Fruit fly (Drosophila melanogaster) whole organism, embryonic: Measurements from ENCODE around the gene CG13898.
A peak's percentile ranks its signal among the peaks of the same experiment; 100 is the strongest.

Experiments
- Aef1 ChIP-seq: fragments of 200-800 bp; sonication (Bioruptor generic); IDR thresholded peaks from 3 replicates; pipeline ENCODE4 v1.3.6; 2022; ENCODE audit warnings: missing biosample characterization, missing genetic modification characterization
- Atf3 ChIP-seq: fragments of 200-800 bp; sonication (Bioruptor generic); optimal IDR thresholded peaks from 3 replicates; lab custom pipeline; 2016; ENCODE audit warnings: missing biosample characterization, missing genetic modification characterization
- Atf6 ChIP-seq: fragments of 200-800 bp; sonication (Bioruptor generic); IDR thresholded peaks from 2 replicates; pipeline ENCODE4 v1.3.6; 2022; ENCODE audit warnings: missing biosample characterization, missing genetic modification characterization
- CG10274 ChIP-seq: fragments of 200-800 bp; sonication (Bioruptor generic); optimal IDR thresholded peaks from 3 replicates; lab custom pipeline; 2017; ENCODE audit warnings: missing biosample characterization, mild to moderate bottlenecking, missing genetic modification characterization
- CG11504 ChIP-seq: fragments of 200-800 bp; sonication (Bioruptor generic); optimal IDR thresholded peaks from 3 replicates; lab custom pipeline; 2019; ENCODE audit warnings: missing biosample characterization, mild to moderate bottlenecking, missing genetic modification characterization, moderate library complexity
- CG11723 ChIP-seq: fragments of 200-800 bp; sonication (Bioruptor generic); optimal IDR thresholded peaks from 2 replicates; lab custom pipeline; 2017; ENCODE audit warnings: missing biosample characterization, mild to moderate bottlenecking, missing genetic modification characterization
- CG12299 ChIP-seq: fragments of 200-800 bp; sonication (Bioruptor generic); optimal IDR thresholded peaks from 2 replicates; lab custom pipeline; 2018; ENCODE audit warnings: missing biosample characterization, mild to moderate bottlenecking, missing genetic modification characterization
- CG12942 ChIP-seq: fragments of 200-800 bp; sonication (Bioruptor generic); optimal IDR thresholded peaks from 3 replicates; lab custom pipeline; 2016; ENCODE audit warnings: missing biosample characterization, missing genetic modification characterization
- CG13424 ChIP-seq: fragments of 200-800 bp; sonication (Bioruptor generic); optimal IDR thresholded peaks from 2 replicates; lab custom pipeline; 2019; ENCODE audit warnings: missing biosample characterization, mild to moderate bottlenecking, missing genetic modification characterization, moderate library complexity
- CG13894 ChIP-seq: fragments of 200-800 bp; sonication (Bioruptor generic); optimal IDR thresholded peaks from 3 replicates; lab custom pipeline; 2018; ENCODE audit warnings: missing biosample characterization, mild to moderate bottlenecking, missing genetic modification characterization, moderate library complexity
- CG1603 ChIP-seq: fragments of 200-800 bp; sonication (Bioruptor generic); optimal IDR thresholded peaks from 2 replicates; lab custom pipeline; 2019; ENCODE audit warnings: missing biosample characterization, mild to moderate bottlenecking, missing genetic modification characterization, moderate library complexity
- CG16813 ChIP-seq: fragments of 200-800 bp; sonication (Bioruptor generic); IDR thresholded peaks from 3 replicates; pipeline ENCODE4 v1.3.6; 2022; ENCODE audit warnings: missing biosample characterization, missing genetic modification characterization; ENCODE audit not compliant: partially characterized antibody
- CG18619 ChIP-seq: fragments of 200-800 bp; sonication (Bioruptor generic); optimal IDR thresholded peaks from 3 replicates; lab custom pipeline; 2017; ENCODE audit warnings: missing biosample characterization, mild to moderate bottlenecking, missing genetic modification characterization
- CG34422 ChIP-seq: fragments of 200-800 bp; sonication (Bioruptor generic); IDR thresholded peaks from 3 replicates; pipeline ENCODE4 v1.3.6; 2022; ENCODE audit warnings: missing biosample characterization, missing genetic modification characterization
- CG3995 ChIP-seq: fragments of 200-800 bp; sonication (Bioruptor generic); optimal IDR thresholded peaks from 3 replicates; lab custom pipeline; 2016; ENCODE audit warnings: missing biosample characterization, missing genetic modification characterization
- CG4360 ChIP-seq: fragments of 200-800 bp; sonication (Bioruptor generic); IDR thresholded peaks from 2 replicates; pipeline ENCODE4 v1.3.6; 2022; ENCODE audit warnings: missing biosample characterization, missing genetic modification characterization
- CG4617 ChIP-seq: fragments of 200-800 bp; sonication (Bioruptor generic); optimal IDR thresholded peaks from 3 replicates; lab custom pipeline; 2016; ENCODE audit warnings: missing biosample characterization, missing genetic modification characterization, borderline replicate concordance
- CG6689 ChIP-seq: fragments of 200-800 bp; sonication (Bioruptor generic); IDR thresholded peaks from 2 replicates; pipeline ENCODE4 v1.3.6; 2022; ENCODE audit warnings: missing biosample characterization, missing genetic modification characterization
- CG7928 ChIP-seq: fragments of 200-800 bp; sonication (Bioruptor generic); optimal IDR thresholded peaks from 2 replicates; lab custom pipeline; 2017; ENCODE audit warnings: missing biosample characterization, mild to moderate bottlenecking, missing genetic modification characterization
- CG8478 ChIP-seq: fragments of >200 bp; optimal IDR thresholded peaks from 2 replicates; lab custom pipeline; 2018
- CkIIα-i1 ChIP-seq: fragments of 200-800 bp; sonication (Bioruptor generic); IDR thresholded peaks from 2 replicates; pipeline ENCODE4 v1.3.6; 2022; ENCODE audit warnings: missing biosample characterization, missing genetic modification characterization
- D ChIP-seq, 2 experiments: fragments of 200-800 bp in 1 of 2; fragments of >200 bp in 1 of 2; sonication (Bioruptor generic) in 1 of 2; optimal IDR thresholded peaks; 2 replicates in 1 of 2; 3 replicates in 1 of 2; lab custom pipeline; 2017; ENCODE audit warnings: mild to moderate bottlenecking in 1 of 2, missing biosample characterization in 1 of 2, missing genetic modification characterization in 1 of 2, missing genetic modification reagents in 1 of 2
- Dll ChIP-seq: fragments of 200-800 bp; sonication (Bioruptor generic); IDR thresholded peaks from 4 replicates; pipeline ENCODE4 v1.3.6; 2022; ENCODE audit warnings: missing biosample characterization, missing genetic modification characterization; ENCODE audit not compliant: partially characterized antibody
- GATAe ChIP-seq: fragments of 200-800 bp; sonication (Bioruptor generic); conservative IDR thresholded peaks from 2 replicates; pipeline ENCODE4 v1.3.6; 2022; ENCODE audit warnings: missing biosample characterization, missing genetic modification characterization
- Gug ChIP-seq: fragments of 200-800 bp; sonication (Bioruptor generic); IDR thresholded peaks from 4 replicates; pipeline ENCODE4 v1.3.6; 2022; ENCODE audit warnings: missing biosample characterization, missing genetic modification characterization
- Med ChIP-seq: fragments of 200-800 bp; sonication (Bioruptor generic); peaks from one replicate; lab custom pipeline; 2016; ENCODE audit warnings: missing biosample characterization, missing genetic modification characterization, mild to moderate bottlenecking, inconsistent platforms, moderate library complexity
- Optix ChIP-seq: fragments of 200-800 bp; sonication (Bioruptor generic); IDR thresholded peaks from 3 replicates; pipeline ENCODE4 v1.3.6; 2022; ENCODE audit warnings: missing biosample characterization, missing genetic modification characterization
- Six4 ChIP-seq: fragments of 200-800 bp; sonication (Bioruptor generic); optimal IDR thresholded peaks from 2 replicates; lab custom pipeline; 2016; ENCODE audit warnings: missing biosample characterization, missing genetic modification characterization
- Sox100B ChIP-seq: fragments of 200-800 bp; sonication (Bioruptor generic); optimal IDR thresholded peaks from 3 replicates; lab custom pipeline; 2018; ENCODE audit warnings: missing biosample characterization, mild to moderate bottlenecking, missing genetic modification characterization
- Ssrp ChIP-seq: fragments of 200-800 bp; sonication (Bioruptor generic); optimal IDR thresholded peaks from 2 replicates; lab custom pipeline; 2018; ENCODE audit warnings: missing biosample characterization, mild to moderate bottlenecking, missing genetic modification characterization, moderate library complexity
- Usf ChIP-seq: fragments of 200-800 bp; sonication (Bioruptor generic); optimal IDR thresholded peaks from 2 replicates; lab custom pipeline; 2017; ENCODE audit warnings: missing genotype, missing biosample characterization, missing genetic modification characterization
- Xrp1 ChIP-seq: fragments of 200-800 bp; sonication (Bioruptor generic); IDR thresholded peaks from 2 replicates; pipeline ENCODE4 v1.3.6; 2022; ENCODE audit warnings: missing biosample characterization, missing genetic modification characterization
- ab ChIP-seq: fragments of 200-800 bp; sonication (Bioruptor generic); optimal IDR thresholded peaks from 2 replicates; lab custom pipeline; 2016; ENCODE audit warnings: missing biosample characterization, missing genetic modification characterization
- cad ChIP-seq: fragments of >200 bp; optimal IDR thresholded peaks from 2 replicates; lab custom pipeline; 2017; ENCODE audit warnings: missing biosample characterization, missing genetic modification characterization
- chm ChIP-seq: fragments of 200-800 bp; sonication (Bioruptor generic); IDR thresholded peaks from 2 replicates; pipeline ENCODE4 v1.3.6; 2022; ENCODE audit warnings: missing biosample characterization, missing genetic modification characterization
- eve ChIP-seq, 2 experiments: fragments of >200 bp; optimal IDR thresholded peaks; 2 replicates each; lab custom pipeline; 2017; ENCODE audit warnings: missing biosample characterization in 2 of 2, missing genetic modification characterization in 2 of 2
- gt ChIP-seq: fragments of 200-800 bp; sonication (Bioruptor generic); IDR thresholded peaks from 2 replicates; pipeline ENCODE4 v1.3.6; 2022; ENCODE audit warnings: missing biosample characterization, missing genetic modification characterization
- her ChIP-seq: fragments of 200-800 bp; sonication (Bioruptor generic); optimal IDR thresholded peaks from 2 replicates; lab custom pipeline; 2016; ENCODE audit warnings: missing biosample characterization, missing genetic modification characterization
- kni ChIP-seq: fragments of 200-800 bp; sonication (Bioruptor generic); optimal IDR thresholded peaks from 3 replicates; lab custom pipeline; 2017; ENCODE audit warnings: mild to moderate bottlenecking, missing biosample characterization, missing genetic modification reagents, missing genetic modification characterization
- nmo ChIP-seq: fragments of 200-800 bp; sonication (Bioruptor generic); optimal IDR thresholded peaks from 2 replicates; lab custom pipeline; 2018; ENCODE audit warnings: missing biosample characterization, mild to moderate bottlenecking, missing genetic modification characterization, moderate library complexity
- onecut ChIP-seq: fragments of 200-800 bp; sonication (Bioruptor generic); IDR thresholded peaks from 2 replicates; pipeline ENCODE4 v1.3.6; 2022; ENCODE audit warnings: missing biosample characterization, missing genetic modification characterization
- scrt ChIP-seq: fragments of 200-800 bp; sonication (Bioruptor generic); optimal IDR thresholded peaks from 2 replicates; lab custom pipeline; 2018; ENCODE audit warnings: missing biosample characterization, mild to moderate bottlenecking, missing genetic modification characterization, moderate library complexity
- sens-2 ChIP-seq: fragments of 200-800 bp; sonication (Bioruptor generic); IDR thresholded peaks from 2 replicates; pipeline ENCODE4 v1.3.6; 2022; ENCODE audit warnings: missing biosample characterization, missing genetic modification characterization
- shn ChIP-seq: fragments of 200-800 bp; sonication (Bioruptor generic); optimal IDR thresholded peaks from 3 replicates; lab custom pipeline; 2016; ENCODE audit warnings: missing biosample characterization, missing genetic modification characterization
- sna ChIP-seq: fragments of 200-800 bp; sonication (Bioruptor generic); IDR thresholded peaks from 2 replicates; pipeline ENCODE4 v1.3.6; 2022; ENCODE audit warnings: missing biosample characterization, missing genetic modification characterization; ENCODE audit not compliant: partially characterized antibody
- sob ChIP-seq: fragments of 200-800 bp; sonication (Bioruptor generic); IDR thresholded peaks from 2 replicates; pipeline ENCODE4 v1.3.6; 2022; ENCODE audit warnings: missing biosample characterization, missing genetic modification characterization
- trem ChIP-seq: fragments of 200-800 bp; optimal IDR thresholded peaks from 3 replicates; lab custom pipeline; 2019; ENCODE audit warnings: missing biosample characterization, mild to moderate bottlenecking, missing genetic modification characterization, moderate library complexity
- vnd ChIP-seq: fragments of 200-800 bp; sonication (Bioruptor generic); IDR thresholded peaks from 3 replicates; pipeline ENCODE4 v1.3.6; 2022; ENCODE audit warnings: missing biosample characterization, missing genetic modification characterization; ENCODE audit not compliant: partially characterized antibody

The CG13898 gene

dm6 chr3L:784111-784960 lies 19.5 kb downstream of the CG13898 start (continued):
- TF ChIP-seq Dll (GFP tag; lab: Robert Waterston, UW) (no peak), CG4360 (GFP tag; lab: Robert Waterston, UW) (no peak), sens-2 (GFP tag; lab: Robert Waterston, UW) (peak; percentile 43; the same call in 1 of the 2 replicates), Atf3 (GFP tag; lab: Kevin White, UChicago) (peak; percentile 43), D (optimal IDR thresholded peaks at IDR 0.05; lab: Kevin White, UChicago) (no peak), D (GFP tag; optimal IDR thresholded peaks at IDR 0.05; lab: Kevin White, UChicago) (no peak), CG4617 (GFP tag; lab: Kevin White, UChicago) (peak; percentile 11), CG11723 (GFP tag; lab: Kevin White, UChicago) (peak; percentile 55), vnd (no peak), cad (GFP tag; lab: Kevin White, UChicago) (no peak), CG1603 (tag; lab: Kevin White, UChicago) (peak; percentile 85), Xrp1 (peak; percentile 69), CG11504 (tag; lab: Kevin White, UChicago) (peak; percentile 79), Six4 (peak; percentile 28), CG10274 (GFP tag; lab: Kevin White, UChicago) (peak; percentile 58), CG6689 (peak; percentile 60), CkIIα-i1 (GFP tag; lab: Robert Waterston, UW) (no peak), her (GFP tag; lab: Kevin White, UChicago) (peak; percentile 68), Atf6 (GFP tag; lab: Robert Waterston, UW) (peak; percentile 80), CG13424 (peak; percentile 59), Ssrp (peak; percentile 58), CG3995 (peak; percentile 33), Sox100B (GFP tag; lab: Kevin White, UChicago) (peak; percentile 55), eve (GFP tag; optimal IDR thresholded peaks at IDR 0.05; lab: Kevin White, UChicago) (peak in 1 of 2 experiments; percentile 32), sob (GFP tag; lab: Robert Waterston, UW) (peak; percentile 74), Aef1 (GFP tag; lab: Robert Waterston, UW) (peak; percentile 56; the same call in 2 of the 3 replicates), ab (GFP tag; lab: Kevin White, UChicago) (no peak), scrt (GFP tag; lab: Kevin White, UChicago) (peak; percentile 27), Med (GFP tag; lab: Kevin White, UChicago) (peak; percentile 92), CG7928 (GFP tag; lab: Kevin White, UChicago) (no peak), onecut (GFP tag; lab: Robert Waterston, UW) (peak; percentile 54), shn (peak; percentile 30), chm (0 out of 2 replicates have a peak, but pooled peaks have one; percentile 12), CG12299 (tag; lab: Kevin White, UChicago) (peak; percentile 23), CG8478 (lab: Kevin White, UChicago) (no peak), CG34422 (no peak; the same call in 2 of the 3 replicates), Usf (no peak), kni (GFP tag; lab: Kevin White, UChicago) (no peak), GATAe (GFP tag; lab: Robert Waterston, UW) (no peak; the same call in 1 of the 2 replicates), gt (GFP tag; lab: Robert Waterston, UW) (no peak), sna (GFP tag; lab: Robert Waterston, UW) (no peak), CG16813 (GFP tag; lab: Robert Waterston, UW) (no peak), Optix (GFP tag; lab: Robert Waterston, UW) (peak; percentile 70; the same call in 1 of the 3 replicates), CG12942 (GFP tag; lab: Kevin White, UChicago) (peak; percentile 70), nmo (GFP tag; lab: Kevin White, UChicago) (peak; percentile 51), CG18619 (GFP tag; lab: Kevin White, UChicago) (peak; percentile 53), trem (tag; lab: Kevin White, UChicago) (no peak), Gug (GFP tag; lab: Robert Waterston, UW) (peak; percentile 61; the same call in 3 of the 4 replicates), CG13894 (tag; lab: Kevin White, UChicago) (no peak)
